Worm (Caenorhabditis elegans) whole organism, L4 larva: Measurements from ENCODE around the gene rpn-5.

ENCODE experiments used
- F49E8.2 ChIP-seq: sonication (generic microtip); optimal IDR thresholded peaks from 2 replicates; lab custom pipeline; 2016; ENCODE audit warnings: missing compliant biosample characterization, mild to moderate bottlenecking, missing genetic modification characterization, borderline replicate concordance
- aha-1 ChIP-seq: fragments of 150-350 bp; peaks from one replicate; lab custom pipeline; 2014; ENCODE audit warnings: missing biosample characterization, missing genetic modification characterization
- ama-1 ChIP-seq: fragments of 150-350 bp; optimal IDR thresholded peaks from 2 replicates; lab custom pipeline; 2014; ENCODE audit warnings: inconsistent platforms, mixed read lengths
- fos-1 ChIP-seq: fragments of 150-350 bp; optimal IDR thresholded peaks from 2 replicates; lab custom pipeline; 2014; ENCODE audit warnings: missing biosample characterization, missing genetic modification characterization
- nhr-11 ChIP-seq: fragments of 150-350 bp; optimal IDR thresholded peaks from 2 replicates; lab custom pipeline; 2014; ENCODE audit warnings: missing biosample characterization, missing genetic modification characterization
- nhr-111 ChIP-seq: fragments of 200-800 bp; sonication (Bioruptor generic); optimal IDR thresholded peaks from 2 replicates; lab custom pipeline; 2018; ENCODE audit warnings: mild to moderate bottlenecking, missing genetic modification characterization, missing compliant biosample characterization
- nhr-76 ChIP-seq: fragments of 150-350 bp; optimal IDR thresholded peaks from 2 replicates; lab custom pipeline; 2014; ENCODE audit warnings: missing biosample characterization, missing genetic modification characterization
- sdz-12 ChIP-seq: fragments of 200-800 bp; sonication (Bioruptor generic); optimal IDR thresholded peaks from 2 replicates; lab custom pipeline; 2018; ENCODE audit warnings: mild to moderate bottlenecking, missing genetic modification characterization, missing compliant biosample characterization
- skn-1 ChIP-seq: fragments of 150-350 bp; optimal IDR thresholded peaks from 2 replicates; lab custom pipeline; 2014; ENCODE audit warnings: missing biosample characterization, missing genetic modification characterization
- unc-39 ChIP-seq: sonication (generic microtip); optimal IDR thresholded peaks from 2 replicates; lab custom pipeline; 2017; ENCODE audit warnings: missing biosample characterization, missing genetic modification characterization
- ztf-7 ChIP-seq: fragments of 150-350 bp; optimal IDR thresholded peaks from 2 replicates; lab custom pipeline; 2014; ENCODE audit warnings: missing biosample characterization, missing genetic modification characterization

- TF ChIP-seq aha-1 = no peak
- no peak for TF ChIP-seq F49E8.2 (tag; lab: Kevin White, UChicago)
- TF ChIP-seq ztf-7 (tag; lab: Kevin White, UChicago) = no peak
- no peak for TF ChIP-seq nhr-11 (tag; lab: Kevin White, UChicago)
- TF ChIP-seq fos-1 (tag; lab: Kevin White, UChicago) = no peak
- TF ChIP-seq nhr-76 (tag; lab: Kevin White, UChicago) = no peak
- no peak for TF ChIP-seq unc-39 (tag; lab: Kevin White, UChicago)
- no peak for TF ChIP-seq skn-1 (tag; lab: Kevin White, UChicago)
- TF ChIP-seq nhr-111 (GFP tag; lab: Kevin White, UChicago) = no peak
- TF ChIP-seq ama-1 = no peak
- no peak for TF ChIP-seq sdz-12 (GFP tag; lab: Kevin White, UChicago)
Observed at ce11 chrII:4737348-4737747, 39.1 kb upstream of the rpn-5 start, which contains the start of gene ctsa-1.1.
